Worm (Caenorhabditis elegans) whole organism, midembryonic: ENCODE data around the gene ZK177.2.

ENCODE experiments used
- cog-1 ChIP-seq: sonication (generic microtip); optimal IDR thresholded peaks from 2 replicates; lab custom pipeline; 2016; ENCODE audit warnings: missing genetic modification characterization, missing compliant biosample characterization
- flt-1 ChIP-seq: fragments of 200-800 bp; sonication (Bioruptor generic); IDR thresholded peaks from 2 replicates; pipeline ENCODE4 v1.3.6; 2022; ENCODE audit warnings: missing genetic modification characterization, missing compliant biosample characterization
- klf-2 ChIP-seq: fragments of 200-800 bp; sonication (Bioruptor generic); conservative IDR thresholded peaks from 2 replicates; pipeline ENCODE4 v1.3.6; 2022; ENCODE audit warnings: missing genetic modification reagents, missing genetic modification characterization, missing compliant biosample characterization

DNA sequence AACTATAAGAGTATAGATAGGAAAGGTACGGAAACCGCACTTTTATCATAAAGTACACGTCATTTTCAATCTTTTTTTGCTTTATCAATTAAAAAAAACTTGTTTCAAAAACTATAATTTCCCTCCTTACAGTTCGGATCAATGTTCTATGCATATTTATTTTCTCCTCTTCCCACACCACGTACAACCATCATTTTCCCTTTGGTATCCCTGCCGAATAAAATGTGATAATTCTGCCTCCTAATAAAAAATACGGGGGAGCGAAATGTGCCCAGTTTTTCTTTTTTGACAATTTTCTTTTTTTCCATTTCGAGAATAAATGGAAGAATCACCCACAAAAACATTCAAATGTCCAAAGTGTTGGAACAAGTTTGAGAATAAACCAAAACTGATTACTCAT is 3.5 kb upstream of the ZK177.2 start, which contains the start of gene ZK177.3:
- TF ChIP-seq klf-2 (GFP tag; lab: Robert Waterston, UW) = no peak
- no peak for TF ChIP-seq cog-1 (tag; lab: Kevin White, UChicago)
- no peak for TF ChIP-seq flt-1
